Worm (Caenorhabditis elegans) whole organism, L3 larva: ENCODE results near the gene T24G10.2.

ENCODE experiments used
- ZK546.5 ChIP-seq: sonication (generic microtip); optimal IDR thresholded peaks from 2 replicates; lab custom pipeline; 2017; ENCODE audit warnings: missing biosample characterization, missing genetic modification characterization
- ama-1 ChIP-seq: fragments of 150-350 bp; optimal IDR thresholded peaks from 2 replicates; lab custom pipeline; 2018
- ceh-16 ChIP-seq: sonication (generic microtip); optimal IDR thresholded peaks from 2 replicates; lab custom pipeline; 2017; ENCODE audit warnings: missing biosample characterization, missing genetic modification characterization
- ceh-9 ChIP-seq: sonication (generic microtip); optimal IDR thresholded peaks from 2 replicates; lab custom pipeline; 2018; ENCODE audit warnings: missing biosample characterization, missing genetic modification characterization
- daf-12 ChIP-seq: fragments of 150-350 bp; optimal IDR thresholded peaks from 2 replicates; lab custom pipeline; 2014; ENCODE audit warnings: missing biosample characterization, missing genetic modification reagents, missing genetic modification characterization
- egl-27 ChIP-seq: sonication (generic microtip); optimal IDR thresholded peaks from 4 replicates; lab custom pipeline; 2017; ENCODE audit warnings: missing biosample characterization, missing genetic modification reagents, missing genetic modification characterization
- egl-5 ChIP-seq: fragments of 150-350 bp; optimal IDR thresholded peaks from 2 replicates; lab custom pipeline; 2017; ENCODE audit warnings: missing biosample characterization, missing genetic modification reagents, missing genetic modification characterization, inconsistent platforms
- elt-1 ChIP-seq: fragments of 150-350 bp; optimal IDR thresholded peaks from 2 replicates; lab custom pipeline; 2014; ENCODE audit warnings: missing biosample characterization, missing genetic modification characterization
- elt-2 ChIP-seq: sonication (generic microtip); optimal IDR thresholded peaks from 2 replicates; lab custom pipeline; 2016; ENCODE audit warnings: missing genetic modification reagents, mild to moderate bottlenecking, missing genetic modification characterization, missing compliant biosample characterization
- elt-3 ChIP-seq, 3 experiments: fragments of 150-350 bp in 1 of 3; sonication (generic microtip) in 2 of 3; optimal IDR thresholded peaks; 2 replicates in 2 of 3; 4 replicates in 1 of 3; lab custom pipeline; 2014 to 2017; ENCODE audit warnings: missing biosample characterization in 3 of 3, missing genetic modification characterization in 3 of 3
- fkh-10 ChIP-seq: sonication (generic microtip); optimal IDR thresholded peaks from 2 replicates; lab custom pipeline; 2017; ENCODE audit warnings: missing biosample characterization, missing genetic modification reagents, missing genetic modification characterization
- fkh-2 ChIP-seq: fragments of 150-350 bp; optimal IDR thresholded peaks from 2 replicates; lab custom pipeline; 2014; ENCODE audit warnings: missing biosample characterization, missing genetic modification reagents, missing genetic modification characterization
- fos-1 ChIP-seq: fragments of 150-350 bp; optimal IDR thresholded peaks from 2 replicates; lab custom pipeline; 2014; ENCODE audit warnings: missing biosample characterization, missing genetic modification characterization
- lin-15B ChIP-seq: fragments of 150-350 bp; optimal IDR thresholded peaks from 2 replicates; lab custom pipeline; 2014; ENCODE audit warnings: missing biosample characterization, missing genetic modification characterization
- lin-39 ChIP-seq: fragments of 150-350 bp; optimal IDR thresholded peaks from 2 replicates; lab custom pipeline; 2018; ENCODE audit warnings: missing biosample characterization, missing genetic modification reagents, missing genetic modification characterization
- lsy-12 ChIP-seq: sonication (generic microtip); optimal IDR thresholded peaks from 2 replicates; lab custom pipeline; 2016; ENCODE audit warnings: mild to moderate bottlenecking, missing genetic modification characterization, missing compliant biosample characterization
- mdl-1 ChIP-seq: fragments of 150-350 bp; optimal IDR thresholded peaks from 2 replicates; lab custom pipeline; 2014; ENCODE audit warnings: missing biosample characterization, missing genetic modification characterization
- mml-1 ChIP-seq: fragments of 150-350 bp; sonication (generic microtip); optimal IDR thresholded peaks from 3 replicates; lab custom pipeline; 2014; ENCODE audit warnings: missing biosample characterization, missing genetic modification characterization
- nfya-1 ChIP-seq: sonication (generic microtip); optimal IDR thresholded peaks from 2 replicates; lab custom pipeline; 2017; ENCODE audit warnings: missing genetic modification characterization, mild to moderate bottlenecking, missing compliant biosample characterization, antibody characterized with exemption, moderate library complexity; ENCODE audit not compliant: insufficient read depth
- nhr-11 ChIP-seq: fragments of 150-350 bp; optimal IDR thresholded peaks from 2 replicates; lab custom pipeline; 2014; ENCODE audit warnings: missing biosample characterization, missing genetic modification characterization
- nhr-12 ChIP-seq: fragments of 150-350 bp; optimal IDR thresholded peaks from 2 replicates; lab custom pipeline; 2014; ENCODE audit warnings: missing biosample characterization, missing genetic modification characterization
- nhr-23 ChIP-seq: fragments of 150-350 bp; optimal IDR thresholded peaks from 2 replicates; lab custom pipeline; 2014; ENCODE audit warnings: missing biosample characterization, missing genetic modification reagents, missing genetic modification characterization
- nhr-237 ChIP-seq: fragments of 150-350 bp; optimal IDR thresholded peaks from 2 replicates; lab custom pipeline; 2014; ENCODE audit warnings: missing biosample characterization, missing genetic modification characterization
- nhr-25 ChIP-seq: sonication (generic microtip); optimal IDR thresholded peaks from 2 replicates; lab custom pipeline; 2017; ENCODE audit warnings: missing biosample characterization, missing genetic modification characterization
- nhr-28 ChIP-seq: fragments of 150-350 bp; optimal IDR thresholded peaks from 2 replicates; lab custom pipeline; 2014; ENCODE audit warnings: missing biosample characterization, missing genetic modification characterization
- nhr-43 ChIP-seq: sonication (generic microtip); optimal IDR thresholded peaks from 2 replicates; lab custom pipeline; 2016; ENCODE audit warnings: mild to moderate bottlenecking, missing genetic modification characterization, missing compliant biosample characterization; ENCODE audit not compliant: poor library complexity, severe bottlenecking
- nhr-76 ChIP-seq: fragments of 150-350 bp; sonication (generic microtip); optimal IDR thresholded peaks from 5 replicates; lab custom pipeline; 2014; ENCODE audit warnings: missing biosample characterization, missing genetic modification characterization
- nhr-77 ChIP-seq: fragments of 150-350 bp; optimal IDR thresholded peaks from 2 replicates; lab custom pipeline; 2014; ENCODE audit warnings: missing biosample characterization, missing genetic modification characterization
- pha-4 ChIP-seq: fragments of 150-350 bp; optimal IDR thresholded peaks from 2 replicates; lab custom pipeline; 2014; ENCODE audit warnings: missing biosample characterization, missing genetic modification reagents, missing genetic modification characterization
- skn-1 ChIP-seq: fragments of 150-350 bp; optimal IDR thresholded peaks from 2 replicates; lab custom pipeline; 2014; ENCODE audit warnings: missing biosample characterization, missing genetic modification characterization
- snpc-4 ChIP-seq: fragments of 150-350 bp; optimal IDR thresholded peaks from 2 replicates; lab custom pipeline; 2014; ENCODE audit warnings: missing biosample characterization, missing genetic modification characterization
- tbx-2 ChIP-seq: sonication (generic microtip); optimal IDR thresholded peaks from 2 replicates; lab custom pipeline; 2016; ENCODE audit warnings: mild to moderate bottlenecking, missing genetic modification characterization, missing compliant biosample characterization
- ztf-11 ChIP-seq: fragments of 150-350 bp; optimal IDR thresholded peaks from 2 replicates; lab custom pipeline; 2014; ENCODE audit warnings: missing biosample characterization, missing genetic modification characterization
- ztf-4 ChIP-seq: fragments of 150-350 bp; optimal IDR thresholded peaks from 2 replicates; lab custom pipeline; 2014; ENCODE audit warnings: missing biosample characterization, missing genetic modification characterization

T24G10.2 gene

DNA sequence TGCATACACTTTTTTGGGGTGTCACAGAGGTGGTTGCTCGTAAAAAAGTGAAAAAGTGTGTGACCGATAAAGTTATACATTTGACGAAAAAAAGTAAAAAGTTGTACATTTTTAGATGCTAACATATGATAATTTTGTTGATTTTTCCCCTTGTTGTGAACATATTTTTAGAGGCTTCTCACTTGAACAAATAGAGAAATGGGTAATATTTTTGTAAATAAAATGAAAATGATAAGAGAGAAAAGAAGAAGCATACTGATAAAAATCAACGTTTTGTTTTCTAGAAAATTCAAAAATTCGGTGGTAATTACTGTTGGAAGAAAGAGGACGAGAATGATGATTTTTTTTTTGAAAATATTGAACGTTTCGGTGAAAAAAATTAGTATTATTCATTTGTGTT is 22.3 kb downstream of the T24G10.2 start:
- TF ChIP-seq pha-4, result peak; percentile 91
- TF ChIP-seq ztf-11, result no peak
- TF ChIP-seq nhr-12 (tag; lab: Kevin White, UChicago), result no peak
- TF ChIP-seq fos-1 (tag; lab: Kevin White, UChicago), result no peak
- TF ChIP-seq nhr-25, result no peak
- no peak for TF ChIP-seq ama-1
- no peak for TF ChIP-seq ceh-9 (tag; lab: Kevin White, UChicago)
- TF ChIP-seq elt-2 (tag; lab: Kevin White, UChicago), result peak; percentile 72

DNA sequence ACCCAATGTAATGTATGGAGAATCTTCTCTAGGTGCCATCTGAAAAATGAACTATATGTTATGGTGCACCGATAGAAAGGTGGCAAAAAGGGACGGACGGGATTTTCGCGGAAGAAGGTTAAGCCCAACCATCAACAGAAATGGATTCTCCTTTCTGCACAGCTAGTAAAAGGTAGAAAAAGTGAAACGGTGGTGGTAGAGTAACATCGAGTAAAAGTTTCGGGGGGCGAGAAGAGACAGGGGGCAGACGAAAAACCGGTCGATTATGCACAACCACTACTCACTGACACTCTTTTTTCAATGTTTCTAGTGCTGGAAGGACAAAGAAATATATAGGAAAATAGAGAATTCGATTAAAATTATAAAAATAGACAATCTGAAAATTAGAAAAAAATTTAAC is 23.0 kb downstream of the T24G10.2 start:
- TF ChIP-seq lsy-12, result no peak
- peak; percentile 19 for TF ChIP-seq ama-1

DNA sequence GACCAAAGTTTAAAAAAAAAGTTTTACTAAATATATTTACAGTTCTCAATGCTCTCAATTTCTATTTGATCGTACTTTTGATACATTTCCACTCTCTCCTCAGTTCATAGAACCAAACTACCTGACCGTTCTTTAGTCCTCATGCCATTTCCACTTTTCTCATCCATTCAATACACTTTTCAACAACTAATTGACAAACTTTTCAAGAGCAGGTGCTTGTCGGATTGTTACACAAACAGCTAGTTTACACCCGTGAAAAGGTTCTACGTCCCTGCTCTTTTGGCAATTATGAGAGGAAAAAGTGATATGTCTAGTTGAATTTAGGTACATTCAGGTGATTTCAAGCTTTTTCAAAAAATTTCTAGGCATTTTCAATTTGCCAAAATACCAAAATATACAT is 24.6 kb downstream of the T24G10.2 start:
- TF ChIP-seq pha-4 (peak; percentile 43), snpc-4 (tag; lab: Kevin White, UChicago) (no peak)

DNA sequence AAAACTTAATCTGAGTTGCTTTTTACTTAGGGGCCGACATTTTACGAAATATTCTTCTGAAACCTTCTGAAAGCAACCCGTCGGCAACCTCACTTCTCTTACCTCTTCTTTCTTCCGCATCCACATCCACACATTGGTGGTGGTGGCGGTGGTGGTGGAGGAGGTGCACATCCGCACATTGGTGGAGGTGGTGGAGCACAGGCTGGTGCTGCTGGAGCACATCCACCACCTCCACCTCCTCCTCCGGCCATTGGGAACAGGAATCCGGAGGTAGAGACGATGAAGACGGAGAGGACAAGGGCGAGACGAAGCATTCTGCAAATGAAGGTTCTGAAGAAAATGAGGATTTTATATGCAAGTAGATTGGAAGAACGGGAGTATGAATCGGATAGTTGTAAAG is 28.9 kb downstream of the T24G10.2 start, which contains the start of gene grl-22:
TSS of gene grl-22 (minus strand) at position 332 of the 400 bp plus-strand sequence.
- no peak for TF ChIP-seq ztf-11
- no peak for TF ChIP-seq elt-3 (tag; optimal IDR thresholded peaks at IDR 0.05; lab: Kevin White, UChicago)
- TF ChIP-seq lin-39 (tag; lab: Kevin White, UChicago), result no peak
- TF ChIP-seq nhr-237 (tag; lab: Kevin White, UChicago), result no peak
- no peak for TF ChIP-seq ceh-16 (tag; lab: Kevin White, UChicago)
- no peak for TF ChIP-seq ceh-9 (tag; lab: Kevin White, UChicago)
- TF ChIP-seq egl-5 (tag; lab: Kevin White, UChicago), result no peak
- TF ChIP-seq nhr-77 (tag; lab: Kevin White, UChicago), result no peak
- TF ChIP-seq nhr-76, result no peak
- TF ChIP-seq snpc-4 (tag; lab: Kevin White, UChicago), result no peak
- TF ChIP-seq fkh-2 (tag; lab: Kevin White, UChicago), result no peak
- TF ChIP-seq nhr-28, result no peak
- TF ChIP-seq, all 47 proteins: peak for 0

DNA sequence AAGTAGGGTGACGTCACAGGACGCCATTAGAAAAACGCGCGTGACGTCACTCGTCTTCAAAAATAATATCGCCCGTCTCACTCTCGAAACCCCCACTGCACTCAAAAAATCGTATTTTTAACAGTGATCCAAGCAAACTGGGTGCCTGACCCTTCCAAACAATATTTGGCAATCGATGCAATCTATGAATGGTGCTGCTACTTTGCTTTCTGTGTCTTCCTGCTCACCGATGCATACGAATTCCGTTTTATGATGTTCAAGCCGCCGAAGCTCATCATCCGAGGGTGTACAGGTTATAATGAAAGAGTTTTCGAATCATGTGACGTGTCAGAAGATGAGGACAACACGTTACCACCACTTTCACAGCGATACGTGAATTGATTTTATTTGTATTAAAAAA is 35.0 kb downstream of the T24G10.2 start, which contains the start of gene W03A5.1:
TSS of gene W03A5.1 (plus strand) at position 301 of the 400 bp plus-strand sequence.
- TF ChIP-seq mdl-1 (tag; lab: Kevin White, UChicago), result no peak
- no peak for TF ChIP-seq nhr-77 (tag; lab: Kevin White, UChicago)
- no peak for TF ChIP-seq ceh-9 (tag; lab: Kevin White, UChicago)
- TF ChIP-seq skn-1 (tag; lab: Kevin White, UChicago), result no peak
- no peak for TF ChIP-seq lin-39 (tag; lab: Kevin White, UChicago)
- TF ChIP-seq ceh-16 (tag; lab: Kevin White, UChicago), result no peak
- no peak for TF ChIP-seq ZK546.5 (tag; lab: Kevin White, UChicago)
- TF ChIP-seq nhr-23 (tag; lab: Kevin White, UChicago), result no peak
- no peak for TF ChIP-seq nhr-43
- TF ChIP-seq elt-1, result no peak
- no peak for TF ChIP-seq elt-3 (tag; optimal IDR thresholded peaks at IDR 0.05; lab: Kevin White, UChicago)
- no peak for TF ChIP-seq pha-4

DNA sequence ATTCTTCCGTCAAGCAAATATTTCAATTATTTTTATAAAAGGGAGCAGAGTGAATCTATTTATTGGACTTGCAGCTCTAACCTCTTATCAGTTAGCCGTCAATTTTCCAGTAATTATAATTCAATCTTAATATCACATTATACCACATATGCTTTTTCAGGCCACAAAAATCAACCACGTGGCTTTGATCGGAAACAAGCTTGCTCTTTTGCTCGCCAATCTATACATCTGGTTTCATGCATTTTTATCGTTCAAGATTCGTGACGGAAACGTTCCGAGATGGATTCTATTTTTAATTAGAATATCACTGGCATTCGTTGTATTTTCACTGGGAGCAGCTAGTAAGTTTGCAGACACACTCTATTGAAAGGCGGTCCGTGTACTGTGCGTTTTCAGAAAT is 35.5 kb downstream of the T24G10.2 start:
- TF ChIP-seq ztf-4 (tag; lab: Kevin White, UChicago), result no peak
- no peak for TF ChIP-seq egl-5 (tag; lab: Kevin White, UChicago)
- TF ChIP-seq mml-1 (tag; lab: Kevin White, UChicago), result no peak
- TF ChIP-seq tbx-2 (tag; lab: Kevin White, UChicago), result no peak
- TF ChIP-seq nhr-237 (tag; lab: Kevin White, UChicago), result no peak
- no peak for TF ChIP-seq nhr-43
- no peak for TF ChIP-seq nhr-11 (tag; lab: Kevin White, UChicago)
- TF ChIP-seq lin-39 (tag; lab: Kevin White, UChicago), result no peak
- TF ChIP-seq lin-15B (tag; lab: Kevin White, UChicago), result no peak

DNA sequence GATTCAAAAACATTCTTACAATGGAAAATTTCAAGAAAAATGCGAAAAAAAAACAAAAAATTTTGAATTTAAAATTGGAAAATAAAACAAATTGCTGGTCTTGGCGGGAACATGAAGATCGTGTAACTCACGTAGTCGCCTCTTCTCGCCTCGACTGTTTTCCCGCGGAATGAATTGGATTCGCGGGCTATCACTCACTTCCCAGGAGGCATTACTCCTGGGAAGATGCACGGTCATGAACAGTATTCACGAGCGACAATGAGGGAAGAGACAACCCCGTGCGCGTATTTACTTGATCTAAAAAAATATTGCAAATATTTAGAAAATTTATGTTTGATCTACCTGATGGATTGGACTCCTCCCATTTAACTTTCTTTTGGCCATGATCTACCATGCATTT is 36.2 kb downstream of the T24G10.2 start:
- no peak for TF ChIP-seq nhr-23 (tag; lab: Kevin White, UChicago)
- TF ChIP-seq fkh-10 (GFP tag; lab: Kevin White, UChicago), result no peak
- TF ChIP-seq nhr-43, result no peak
- TF ChIP-seq skn-1 (tag; lab: Kevin White, UChicago), result no peak
- TF ChIP-seq ceh-9 (tag; lab: Kevin White, UChicago), result no peak
- TF ChIP-seq nhr-25, result no peak
- TF ChIP-seq egl-27, result no peak
- no peak for TF ChIP-seq daf-12 (tag; lab: Kevin White, UChicago)
- TF ChIP-seq ztf-11, result no peak
- no peak for TF ChIP-seq nfya-1 (tag; lab: Kevin White, UChicago)
- TF ChIP-seq ztf-4 (tag; lab: Kevin White, UChicago), result no peak
- TF ChIP-seq, all 47 proteins: peak for 0
